Fruit fly (Drosophila melanogaster): ENCODE results near the gene inaF-D.

Gene inaF-D

DNA sequence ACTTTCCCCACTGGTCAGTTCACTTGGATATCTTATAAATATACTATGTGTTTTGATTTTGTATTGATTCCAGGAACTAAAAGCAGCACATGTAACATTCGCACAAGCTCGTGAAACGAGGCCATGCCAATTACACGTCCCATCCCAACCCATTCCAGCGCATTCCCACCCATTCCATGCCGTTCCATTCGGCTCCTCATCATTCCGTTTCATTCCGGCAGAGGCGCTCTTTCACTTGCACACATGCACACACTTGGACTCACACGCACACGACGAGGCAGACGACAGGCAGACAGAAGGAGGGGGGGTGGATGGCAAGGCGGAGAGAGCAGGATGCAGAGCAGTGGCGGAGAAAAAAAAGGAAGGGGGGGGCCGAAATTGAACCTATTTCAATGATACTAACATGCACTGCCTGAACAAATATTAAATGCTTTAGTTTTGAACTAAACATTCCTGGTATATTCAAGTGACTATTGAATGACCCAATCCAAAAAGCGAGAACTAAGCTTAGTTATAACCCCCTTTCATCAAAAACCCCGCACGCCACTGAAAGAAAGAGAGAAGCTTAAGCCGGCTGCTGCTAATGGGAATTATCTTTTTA is 47.2 kb upstream of the inaF-D start (continued):
- peak; percentile 93 for TF ChIP-seq Lpt (GFP tag; optimal IDR thresholded peaks at IDR 0.05)
- peak; percentile 89 for TF ChIP-seq CG6276 (GFP tag; optimal IDR thresholded peaks at IDR 0.05)
- peak; percentile 84 for TF ChIP-seq vri (GFP tag; optimal IDR thresholded peaks at IDR 0.05)
- TF ChIP-seq Gug (GFP tag; IDR thresholded peaks at IDR 0.05) = peak; percentile 90
- TF ChIP-seq CG8319 (GFP tag; optimal IDR thresholded peaks at IDR 0.05) = peak; percentile 93
- peak; percentile 95 for TF ChIP-seq CG1621 (tag; optimal IDR thresholded peaks at IDR 0.05)
- peak; percentile 94 for TF ChIP-seq acj6 (GFP tag; optimal IDR thresholded peaks at IDR 0.05)
- TF ChIP-seq Eip75B (GFP tag; optimal IDR thresholded peaks at IDR 0.05) = peak; percentile 94
- TF ChIP-seq CG8632 (GFP tag; optimal IDR thresholded peaks at IDR 0.05) = peak; percentile 93
- TF ChIP-seq CG16779 (tag; optimal IDR thresholded peaks at IDR 0.05) = peak; percentile 90
- peak; percentile 87 for TF ChIP-seq fd85E (GFP tag; optimal IDR thresholded peaks at IDR 0.05)
- TF ChIP-seq CG6808 (GFP tag; optimal IDR thresholded peaks at IDR 0.05) = peak; percentile 96
- peak; percentile 96 for TF ChIP-seq CG6854 (GFP tag; optimal IDR thresholded peaks at IDR 0.05)
- peak; percentile 94 for TF ChIP-seq CG3032 (tag; optimal IDR thresholded peaks at IDR 0.05)
- TF ChIP-seq CG31627 (GFP tag; optimal IDR thresholded peaks at IDR 0.05) = peak; percentile 96
- TF ChIP-seq Blimp-1 (GFP tag; optimal IDR thresholded peaks at IDR 0.05) = peak; percentile 90
- peak; percentile 97 for TF ChIP-seq CG6792 (GFP tag; optimal IDR thresholded peaks at IDR 0.05)
- TF ChIP-seq topi (GFP tag; optimal IDR thresholded peaks at IDR 0.05) = peak; percentile 96

- TF ChIP-seq CG34406 (GFP tag; optimal IDR thresholded peaks at IDR 0.05) = no peak
- TF ChIP-seq acj6 (GFP tag; optimal IDR thresholded peaks at IDR 0.05) = no peak
- TF ChIP-seq Sox14 (GFP tag; optimal IDR thresholded peaks at IDR 0.05) = no peak
- TF ChIP-seq OdsH (GFP tag; optimal IDR thresholded peaks at IDR 0.05) = no peak
- TF ChIP-seq Sox102F (GFP tag; optimal IDR thresholded peaks at IDR 0.05) = no peak
- TF ChIP-seq lz (GFP tag; optimal IDR thresholded peaks at IDR 0.05) = no peak
- no peak for TF ChIP-seq CG6276 (GFP tag; optimal IDR thresholded peaks at IDR 0.05)
- no peak for TF ChIP-seq Ets21C (GFP tag; optimal IDR thresholded peaks at IDR 0.05)
- TF ChIP-seq CG31627 (GFP tag; optimal IDR thresholded peaks at IDR 0.05) = no peak
- TF ChIP-seq CG4318 (GFP tag; optimal IDR thresholded peaks at IDR 0.05) = no peak
Observed at dm6 chrX:11769435-11769834, 40.5 kb upstream of the inaF-D start.

DNA sequence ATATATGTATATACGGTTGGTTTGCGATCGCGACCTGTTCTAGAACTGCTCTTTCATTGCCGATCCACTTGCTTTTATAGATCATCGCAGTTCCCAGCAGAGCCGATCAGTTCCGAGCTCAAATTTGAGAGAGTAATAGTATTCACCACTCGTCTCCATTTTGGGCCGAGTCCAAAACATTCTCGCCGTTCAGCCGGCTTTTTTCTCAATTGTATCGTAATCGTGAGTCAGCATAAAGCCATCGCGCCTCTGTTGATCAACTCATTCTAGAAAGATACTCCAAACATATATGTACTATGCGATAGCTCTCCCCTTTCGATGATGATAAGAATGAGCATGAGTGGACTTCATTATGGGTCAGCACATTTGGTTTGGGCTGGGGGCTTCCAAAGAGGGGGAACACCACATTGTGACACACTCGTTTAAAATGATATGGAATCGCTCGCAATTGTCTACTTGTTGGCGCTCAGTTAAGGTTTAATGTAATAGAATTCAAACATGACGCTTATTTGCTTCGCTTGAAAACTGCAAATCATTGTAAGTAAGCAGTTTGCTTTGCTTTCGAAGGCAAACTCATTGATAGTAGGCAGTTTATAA is 35.7 kb upstream of the inaF-D start, which contains the start of gene CG9360:
Gene CG9360, minus strand, starts transcription at position 51 of the 597 bp plus-strand sequence.
- TF ChIP-seq CG3919 (GFP tag; optimal IDR thresholded peaks at IDR 0.05) (no peak), CG10631 (GFP tag; optimal IDR thresholded peaks at IDR 0.05) (no peak), Hr39 (GFP tag; optimal IDR thresholded peaks at IDR 0.05) (no peak), net (GFP tag; optimal IDR thresholded peaks at IDR 0.05) (no peak), Eip93F (GFP tag; optimal IDR thresholded peaks at IDR 0.05) (no peak), Eip78C (GFP tag) (no peak), Sox15 (GFP tag; optimal IDR thresholded peaks at IDR 0.05) (no peak), CG8319 (GFP tag; optimal IDR thresholded peaks at IDR 0.05) (no peak), CG6163 (GFP tag; IDR thresholded peaks at IDR 0.05) (no peak), CG10669 (GFP tag; optimal IDR thresholded peaks at IDR 0.05) (no peak), vri (GFP tag; optimal IDR thresholded peaks at IDR 0.05) (no peak), achi (GFP tag; optimal IDR thresholded peaks at IDR 0.05) (no peak)

dm6 chrX:11756892-11757291 is 28.0 kb upstream of the inaF-D start:
- TF ChIP-seq CG3032 (tag; optimal IDR thresholded peaks at IDR 0.05) (no peak), Ets96B (tag; optimal IDR thresholded peaks at IDR 0.05) (no peak)
